Fruit fly (Drosophila melanogaster) whole organism, adult: ENCODE data around the gene Rab23.

Source experiments
- CG11617 ChIP-seq: fragments of 200-800 bp; sonication (Bioruptor generic); optimal IDR thresholded peaks from 2 replicates; lab custom pipeline; 2017; ENCODE audit warnings: mild to moderate bottlenecking, missing biosample characterization, missing genetic modification reagents, missing genetic modification characterization
- CG12768 ChIP-seq: fragments of 200-800 bp; sonication (Bioruptor generic); optimal IDR thresholded peaks from 2 replicates; lab custom pipeline; 2017; ENCODE audit warnings: missing biosample characterization, missing genetic modification characterization, mild to moderate bottlenecking, moderate library complexity, missing genetic modification reagents
- CG14711 ChIP-seq: fragments of 200-800 bp; sonication (Bioruptor generic); optimal IDR thresholded peaks from 2 replicates; lab custom pipeline; 2018; ENCODE audit warnings: missing biosample characterization, mild to moderate bottlenecking, missing genetic modification characterization, moderate library complexity
- CG1620 ChIP-seq: fragments of 200-800 bp; sonication (Bioruptor generic); optimal IDR thresholded peaks from 2 replicates; lab custom pipeline; 2016; ENCODE audit warnings: missing biosample characterization, missing genetic modification characterization
- CG33017 ChIP-seq: fragments of 200-800 bp; sonication (Bioruptor generic); optimal IDR thresholded peaks from 2 replicates; lab custom pipeline; 2018; ENCODE audit warnings: missing biosample characterization, mild to moderate bottlenecking, missing genetic modification characterization, moderate library complexity
- CG5204 ChIP-seq: fragments of 200-800 bp; sonication (Bioruptor generic); optimal IDR thresholded peaks from 2 replicates; lab custom pipeline; 2016; ENCODE audit warnings: missing biosample characterization, missing genetic modification characterization
- CG7045 ChIP-seq: fragments of 200-800 bp; sonication (Bioruptor generic); optimal IDR thresholded peaks from 2 replicates; lab custom pipeline; 2017; ENCODE audit warnings: missing biosample characterization, mild to moderate bottlenecking, missing genetic modification characterization
- CG7101 ChIP-seq: fragments of 200-800 bp; sonication (Bioruptor generic); optimal IDR thresholded peaks from 2 replicates; lab custom pipeline; 2018; ENCODE audit warnings: missing biosample characterization, mild to moderate bottlenecking, missing genetic modification characterization, moderate library complexity
- Clk ChIP-seq: fragments of 200-800 bp; sonication (Bioruptor generic); optimal IDR thresholded peaks from 2 replicates; lab custom pipeline; 2017; ENCODE audit warnings: missing biosample characterization, missing genetic modification characterization
- Crg-1 ChIP-seq: fragments of 200-800 bp; sonication (Bioruptor generic); optimal IDR thresholded peaks from 2 replicates; lab custom pipeline; 2016; ENCODE audit warnings: missing biosample characterization, missing genetic modification characterization
- Hr96 ChIP-seq: fragments of 200-800 bp; sonication (Bioruptor generic); optimal IDR thresholded peaks from 2 replicates; lab custom pipeline; 2016; ENCODE audit warnings: missing biosample characterization, missing genetic modification characterization
- Mnt ChIP-seq: fragments of 200-800 bp; sonication (Bioruptor generic); optimal IDR thresholded peaks from 2 replicates; lab custom pipeline; 2016; ENCODE audit warnings: missing biosample characterization, mild to moderate bottlenecking, missing genetic modification characterization
- bab1 ChIP-seq: fragments of 200-800 bp; sonication (Bioruptor generic); optimal IDR thresholded peaks from 3 replicates; lab custom pipeline; 2019; ENCODE audit warnings: missing biosample characterization, mild to moderate bottlenecking, missing genetic modification characterization, moderate library complexity
- cic ChIP-seq: fragments of 200-800 bp; sonication (Bioruptor generic); optimal IDR thresholded peaks from 2 replicates; lab custom pipeline; 2017; ENCODE audit warnings: missing biosample characterization, mild to moderate bottlenecking, missing genetic modification characterization, moderate library complexity
- cnc ChIP-seq, 2 experiments: fragments of >200 bp; optimal IDR thresholded peaks; 2 replicates each; lab custom pipeline; 2017
- kay ChIP-seq: fragments of 200-800 bp; sonication (Bioruptor generic); peaks from one replicate; lab custom pipeline; 2016; ENCODE audit warnings: missing biosample characterization, missing genetic modification characterization, borderline replicate concordance
- ovo ChIP-seq: fragments of 200-800 bp; sonication (Bioruptor generic); optimal IDR thresholded peaks from 2 replicates; lab custom pipeline; 2016; ENCODE audit warnings: missing biosample characterization, missing genetic modification characterization
- pad ChIP-seq: fragments of 200-800 bp; sonication (Bioruptor generic); optimal IDR thresholded peaks from 3 replicates; lab custom pipeline; 2017; ENCODE audit warnings: missing biosample characterization, missing genetic modification characterization, mild to moderate bottlenecking, moderate library complexity, missing genetic modification reagents
- tj ChIP-seq: fragments of 200-800 bp; sonication (Bioruptor generic); optimal IDR thresholded peaks from 3 replicates; lab custom pipeline; 2017; ENCODE audit warnings: missing biosample characterization, mild to moderate bottlenecking, missing genetic modification characterization, moderate library complexity
- toe ChIP-seq: fragments of 200-800 bp; sonication (Bioruptor generic); optimal IDR thresholded peaks from 2 replicates; lab custom pipeline; 2016; ENCODE audit warnings: missing biosample characterization, missing genetic modification characterization

Rab23 gene

dm6 chr3R:5689626-5690025 is 4.4 kb upstream of the Rab23 start:
- TF ChIP-seq CG12768 (no peak), Mnt (no peak), CG7045 (GFP tag; lab: Kevin White, UChicago) (no peak), Crg-1 (GFP tag; lab: Kevin White, UChicago) (no peak), CG14711 (no peak), toe (GFP tag; lab: Kevin White, UChicago) (no peak), cnc (optimal IDR thresholded peaks at IDR 0.05; lab: Kevin White, UChicago) (no peak), kay (GFP tag; lab: Kevin White, UChicago) (no peak), CG7101 (no peak), ovo (no peak), cic (GFP tag; lab: Kevin White, UChicago) (no peak), tj (no peak), Hr96 (no peak), CG5204 (GFP tag; lab: Kevin White, UChicago) (no peak), CG11617 (no peak), bab1 (GFP tag; lab: Kevin White, UChicago) (no peak), CG1620 (no peak), Clk (no peak), pad (GFP tag; lab: Kevin White, UChicago) (no peak)

- TF ChIP-seq toe (GFP tag; lab: Kevin White, UChicago): no peak
- TF ChIP-seq CG7101: no peak
- no peak for TF ChIP-seq CG11617
- TF ChIP-seq Hr96: peak; percentile 30
- no peak for TF ChIP-seq cnc (optimal IDR thresholded peaks at IDR 0.05; lab: Kevin White, UChicago)
- TF ChIP-seq CG7045 (GFP tag; lab: Kevin White, UChicago): peak; percentile 7
- TF ChIP-seq Clk: no peak
- no peak for TF ChIP-seq CG1620
- no peak for TF ChIP-seq Crg-1 (GFP tag; lab: Kevin White, UChicago)
- no peak for TF ChIP-seq tj
- peak; percentile 3 for TF ChIP-seq CG33017
- no peak for TF ChIP-seq CG14711
- TF ChIP-seq pad (GFP tag; lab: Kevin White, UChicago): no peak
- no peak for TF ChIP-seq kay (GFP tag; lab: Kevin White, UChicago)
- no peak for TF ChIP-seq bab1 (GFP tag; lab: Kevin White, UChicago)
- TF ChIP-seq ovo: no peak
- peak; percentile 37 for TF ChIP-seq CG12768
- no peak for TF ChIP-seq Mnt
- peak; percentile 41 for TF ChIP-seq CG5204 (GFP tag; lab: Kevin White, UChicago)
- no peak for TF ChIP-seq cic (GFP tag; lab: Kevin White, UChicago)
These were observed 969 bp upstream of the Rab23 start for dm6 chr3R:5686049-5686757.

dm6 chr3R:5684550-5685118 is 600 bp downstream of the Rab23 start:
- TF ChIP-seq pad (GFP tag; lab: Kevin White, UChicago) (peak; percentile 31), toe (GFP tag; lab: Kevin White, UChicago) (no peak), ovo (no peak)

dm6 chr3R:5682921-5683748 is 2.1 kb downstream of the Rab23 start:
- no peak for TF ChIP-seq Hr96
- TF ChIP-seq CG12768: no peak
- no peak for TF ChIP-seq Clk
- no peak for TF ChIP-seq ovo
- TF ChIP-seq bab1 (GFP tag; lab: Kevin White, UChicago): peak; percentile 23

- TF ChIP-seq CG1620: no peak
- TF ChIP-seq Crg-1 (GFP tag; lab: Kevin White, UChicago): no peak
- TF ChIP-seq kay (GFP tag; lab: Kevin White, UChicago): no peak
- no peak for TF ChIP-seq CG7101
- TF ChIP-seq bab1 (GFP tag; lab: Kevin White, UChicago): no peak
- TF ChIP-seq CG12768: no peak
- no peak for TF ChIP-seq CG33017
- TF ChIP-seq cic (GFP tag; lab: Kevin White, UChicago): no peak
- no peak for TF ChIP-seq toe (GFP tag; lab: Kevin White, UChicago)
- TF ChIP-seq cnc (optimal IDR thresholded peaks at IDR 0.05; lab: Kevin White, UChicago): no peak
- TF ChIP-seq CG14711: no peak
- TF ChIP-seq CG11617: no peak
- TF ChIP-seq tj: no peak
These were observed 3.0 kb downstream of the Rab23 start for dm6 chr3R:5682238-5682637.

dm6 chr3R:5672658-5673217 is 12.5 kb downstream of the Rab23 start:
- TF ChIP-seq CG5204 (GFP tag; lab: Kevin White, UChicago) (no peak), ovo (peak; percentile 72), pad (GFP tag; lab: Kevin White, UChicago) (peak; percentile 50), CG7101 (peak; percentile 67), Crg-1 (GFP tag; lab: Kevin White, UChicago) (peak; percentile 69), CG33017 (peak; percentile 56), CG12768 (peak; percentile 49), tj (peak; percentile 47), cic (GFP tag; lab: Kevin White, UChicago) (peak; percentile 96), bab1 (GFP tag; lab: Kevin White, UChicago) (peak; percentile 67), CG11617 (peak; percentile 69), Clk (peak; percentile 24), Hr96 (peak; percentile 33), CG14711 (peak; percentile 49), Mnt (peak; percentile 98), toe (GFP tag; lab: Kevin White, UChicago) (no peak), kay (GFP tag; lab: Kevin White, UChicago) (peak; percentile 99), CG7045 (GFP tag; lab: Kevin White, UChicago) (peak; percentile 66), cnc (optimal IDR thresholded peaks at IDR 0.05; lab: Kevin White, UChicago) (no peak), CG1620 (no peak)
